Worm (Caenorhabditis elegans) whole organism, dauer: Measurements from ENCODE around the gene srh-200.

ENCODE experiments used
- unc-62 ChIP-seq: sonication (generic microtip); optimal IDR thresholded peaks from 2 replicates; lab custom pipeline; 2017; ENCODE audit warnings: missing biosample characterization, missing genetic modification reagents, missing genetic modification characterization

srh-200 gene

ce11 chrV:7653567-7653966, at the start of gene srh-200:
TSS of gene srh-200 (minus strand) at chrV:7653667.
- no peak for TF ChIP-seq unc-62 (GFP tag; lab: Kevin White, UChicago)

- TF ChIP-seq unc-62 (GFP tag; lab: Kevin White, UChicago) = no peak
These were observed 43.4 kb upstream of the srh-200 start, which contains the start of gene ZK105.3 for ce11 chrV:7696842-7697241. TSS of gene ZK105.3 (plus strand) at chrV:7697142.

- no peak for TF ChIP-seq unc-62 (GFP tag; lab: Kevin White, UChicago)
These were observed 39.9 kb upstream of the srh-200 start, which contains the start of gene C12D5.10 for ce11 chrV:7693394-7693793. TSS of gene C12D5.10 (minus strand) at chrV:7693494.

- no peak for TF ChIP-seq unc-62 (GFP tag; lab: Kevin White, UChicago)
These were observed 37.2 kb upstream of the srh-200 start for ce11 chrV:7690637-7691036.

- TF ChIP-seq unc-62 (GFP tag; lab: Kevin White, UChicago) = no peak
These were observed 36.4 kb upstream of the srh-200 start, which contains the start of gene C12D5.9 for ce11 chrV:7689888-7690287. TSS of gene C12D5.9 (minus strand) at chrV:7689988.

ce11 chrV:7686189-7686588, 32.7 kb upstream of the srh-200 start, which contains the start of the genes nhr-94 and nhr-152:
TSS of gene nhr-94 (minus strand) at chrV:7686335.
TSS of gene nhr-152 (plus strand) at chrV:7686350.
- TF ChIP-seq unc-62 (GFP tag; lab: Kevin White, UChicago) = no peak

ce11 chrV:7683907-7684655, 30.6 kb upstream of the srh-200 start, which contains the start of gene sre-11:
TSS of gene sre-11 (minus strand) at chrV:7683957.
- TF ChIP-seq unc-62 (GFP tag; lab: Kevin White, UChicago) = no peak

ce11 chrV:7681388-7681787, 27.9 kb upstream of the srh-200 start, which contains the start of gene cyp-33A1:
TSS of gene cyp-33A1 (minus strand) at chrV:7681459.
- no peak for TF ChIP-seq unc-62 (GFP tag; lab: Kevin White, UChicago)

ce11 chrV:7675904-7676303, 22.4 kb upstream of the srh-200 start, which contains the start of gene C12D5.3:
TSS of gene C12D5.3 (plus strand) at chrV:7676204.
- no peak for TF ChIP-seq unc-62 (GFP tag; lab: Kevin White, UChicago)

- no peak for TF ChIP-seq unc-62 (GFP tag; lab: Kevin White, UChicago)
These were observed 18.8 kb upstream of the srh-200 start, which contains the start of gene C12D5.4 for ce11 chrV:7672258-7672657. TSS of gene C12D5.4 (plus strand) at chrV:7672558.

- no peak for TF ChIP-seq unc-62 (GFP tag; lab: Kevin White, UChicago)
These were observed 14.5 kb upstream of the srh-200 start, which contains the start of gene C12D5.5 for ce11 chrV:7667940-7668339. TSS of gene C12D5.5 (plus strand) at chrV:7668240.

ce11 chrV:7651757-7652156, 1.7 kb downstream of the srh-200 start, which contains the start of gene srh-234:
TSS of gene srh-234 (minus strand) at chrV:7651857.
- TF ChIP-seq unc-62 (GFP tag; lab: Kevin White, UChicago) = no peak

ce11 chrV:7649963-7650362, 3.5 kb downstream of the srh-200 start:
- TF ChIP-seq unc-62 (GFP tag; lab: Kevin White, UChicago) = no peak

- TF ChIP-seq unc-62 (GFP tag; lab: Kevin White, UChicago) = no peak
These were observed 6.3 kb downstream of the srh-200 start for ce11 chrV:7647147-7647546.

ce11 chrV:7645454-7645853, 8.0 kb downstream of the srh-200 start, which contains the start of gene str-47:
TSS of gene str-47 (plus strand) at chrV:7645754.
- TF ChIP-seq unc-62 (GFP tag; lab: Kevin White, UChicago) = no peak

- TF ChIP-seq unc-62 (GFP tag; lab: Kevin White, UChicago) = no peak
These were observed 10.1 kb downstream of the srh-200 start, which contains the start of gene F07C4.11 for ce11 chrV:7643416-7643815. TSS of gene F07C4.11 (minus strand) at chrV:7643516.
